Worm (Caenorhabditis elegans) whole organism, L4 larva: ENCODE results near the gene F46F5.15.

ENCODE experiments used
- F10B5.3 ChIP-seq: sonication (generic microtip); optimal IDR thresholded peaks from 2 replicates; lab custom pipeline; 2016; ENCODE audit warnings: mild to moderate bottlenecking, missing genetic modification characterization, missing compliant biosample characterization
- F37D6.2 ChIP-seq: sonication (generic microtip); optimal IDR thresholded peaks from 2 replicates; lab custom pipeline; 2016; ENCODE audit warnings: mild to moderate bottlenecking, missing genetic modification characterization, missing compliant biosample characterization
- R02D3.7 ChIP-seq: fragments of 150-350 bp; sonication (generic microtip); optimal IDR thresholded peaks from 3 replicates; lab custom pipeline; 2014; ENCODE audit warnings: missing biosample characterization, missing genetic modification characterization
- T26A8.4 ChIP-seq: fragments of 200-800 bp; sonication (Bioruptor generic); IDR thresholded peaks from 2 replicates; pipeline ENCODE4 v1.3.6; 2022; ENCODE audit warnings: missing genetic modification characterization, missing compliant biosample characterization
- ZK337.2 ChIP-seq: fragments of 200-800 bp; sonication (Bioruptor generic); IDR thresholded peaks from 2 replicates; pipeline ENCODE4 v1.3.6; 2022; ENCODE audit warnings: missing genetic modification reagents, missing genetic modification characterization, missing compliant biosample characterization
- ZK546.5 ChIP-seq, 2 experiments: sonication (generic microtip); optimal IDR thresholded peaks; 2 replicates each; lab custom pipeline; 2017; ENCODE audit warnings: missing biosample characterization in 2 of 2, missing genetic modification characterization in 2 of 2
- attf-4 ChIP-seq: sonication (generic microtip); optimal IDR thresholded peaks from 3 replicates; lab custom pipeline; 2017; ENCODE audit warnings: missing biosample characterization, missing genetic modification characterization
- ceh-28 ChIP-seq: fragments of 150-350 bp; optimal IDR thresholded peaks from 2 replicates; lab custom pipeline; 2014; ENCODE audit warnings: missing biosample characterization, missing genetic modification reagents, missing genetic modification characterization
- ceh-62 ChIP-seq: sonication (generic microtip); optimal IDR thresholded peaks from 2 replicates; lab custom pipeline; 2017; ENCODE audit warnings: missing biosample characterization, missing genetic modification characterization
- ctbp-1 ChIP-seq: fragments of 200-800 bp; sonication (Bioruptor generic); IDR thresholded peaks from 2 replicates; pipeline ENCODE4 v1.3.6; 2022; ENCODE audit warnings: missing genetic modification reagents, missing genetic modification characterization, missing compliant biosample characterization
- daf-12 ChIP-seq: fragments of 150-350 bp; optimal IDR thresholded peaks from 2 replicates; lab custom pipeline; 2014; ENCODE audit warnings: missing biosample characterization, missing genetic modification reagents, missing genetic modification characterization
- dmd-8 ChIP-seq: fragments of 200-800 bp; sonication (Bioruptor generic); IDR thresholded peaks from 2 replicates; pipeline ENCODE4 v1.3.6; 2022; ENCODE audit warnings: missing genetic modification characterization, missing compliant biosample characterization
- dpl-1 ChIP-seq: fragments of 150-350 bp; optimal IDR thresholded peaks from 2 replicates; lab custom pipeline; 2014; ENCODE audit warnings: missing biosample characterization, missing genetic modification reagents, missing genetic modification characterization
- duxl-1 ChIP-seq: sonication (generic microtip); optimal IDR thresholded peaks from 2 replicates; lab custom pipeline; 2016; ENCODE audit warnings: mild to moderate bottlenecking, missing genetic modification characterization, moderate library complexity, missing compliant biosample characterization; ENCODE audit not compliant: poor library complexity
- egl-27 ChIP-seq: sonication (generic microtip); optimal IDR thresholded peaks from 3 replicates; lab custom pipeline; 2017; ENCODE audit warnings: missing biosample characterization, missing genetic modification reagents, missing genetic modification characterization
- fkh-10 ChIP-seq: fragments of 150-350 bp; optimal IDR thresholded peaks from 2 replicates; lab custom pipeline; 2014; ENCODE audit warnings: missing biosample characterization, missing genetic modification reagents, missing genetic modification characterization
- gei-8 ChIP-seq: fragments of 200-800 bp; sonication (Bioruptor generic); optimal IDR thresholded peaks from 2 replicates; lab custom pipeline; 2018; ENCODE audit warnings: mild to moderate bottlenecking, missing genetic modification characterization, missing compliant biosample characterization
- hlh-30 ChIP-seq: sonication (generic microtip); optimal IDR thresholded peaks from 2 replicates; lab custom pipeline; 2017; ENCODE audit warnings: antibody characterized with exemption, mild to moderate bottlenecking, missing genetic modification characterization, missing compliant biosample characterization; ENCODE audit not compliant: insufficient read depth
- jun-1 ChIP-seq: fragments of 150-350 bp; optimal IDR thresholded peaks from 2 replicates; lab custom pipeline; 2014; ENCODE audit warnings: missing biosample characterization, missing genetic modification reagents, missing genetic modification characterization
- lim-7 ChIP-seq: fragments of 200-800 bp; sonication (Bioruptor generic); IDR thresholded peaks from 2 replicates; pipeline ENCODE4 v1.3.6; 2022; ENCODE audit warnings: missing genetic modification characterization, missing compliant biosample characterization
- lin-1 ChIP-seq: fragments of 200-800 bp; sonication (Bioruptor generic); IDR thresholded peaks from 2 replicates; pipeline ENCODE4 v1.3.6; 2022; ENCODE audit warnings: missing genetic modification reagents, missing genetic modification characterization, missing compliant biosample characterization
- lin-13 ChIP-seq: fragments of 150-350 bp; optimal IDR thresholded peaks from 2 replicates; lab custom pipeline; 2014; ENCODE audit warnings: missing biosample characterization, missing genetic modification reagents, missing genetic modification characterization
- lin-15B ChIP-seq: fragments of 150-350 bp; sonication (generic microtip); optimal IDR thresholded peaks from 3 replicates; lab custom pipeline; 2014; ENCODE audit warnings: missing biosample characterization, missing genetic modification characterization
- lin-29 ChIP-seq: fragments of 200-800 bp; sonication (Bioruptor generic); IDR thresholded peaks from 2 replicates; pipeline ENCODE4 v1.3.6; 2022; ENCODE audit warnings: missing genetic modification reagents, missing genetic modification characterization, missing compliant biosample characterization
- lin-39 ChIP-seq: fragments of 150-350 bp; optimal IDR thresholded peaks from 2 replicates; lab custom pipeline; 2014; ENCODE audit warnings: missing biosample characterization, missing genetic modification reagents, missing genetic modification characterization
- lir-3 ChIP-seq: sonication (generic microtip); optimal IDR thresholded peaks from 2 replicates; lab custom pipeline; 2016; ENCODE audit warnings: mild to moderate bottlenecking, missing genetic modification characterization, missing compliant biosample characterization
- madf-9 ChIP-seq: fragments of 200-800 bp; sonication (Bioruptor generic); conservative IDR thresholded peaks from 2 replicates; pipeline ENCODE4 v1.3.6; 2022; ENCODE audit warnings: missing genetic modification reagents, missing genetic modification characterization, missing compliant biosample characterization
- mdl-1 ChIP-seq, 2 experiments: fragments of 150-350 bp in 1 of 2; sonication (generic microtip) in 1 of 2; optimal IDR thresholded peaks; 2 replicates each; lab custom pipeline; 2014 to 2017; ENCODE audit warnings: missing biosample characterization in 2 of 2, missing genetic modification characterization in 2 of 2
- mdt-29 ChIP-seq: fragments of 200-800 bp; sonication (Bioruptor generic); IDR thresholded peaks from 2 replicates; pipeline ENCODE4 v1.3.6; 2022; ENCODE audit warnings: missing genetic modification reagents, missing genetic modification characterization, missing compliant biosample characterization
- mes-2 ChIP-seq: sonication (generic microtip); optimal IDR thresholded peaks from 2 replicates; lab custom pipeline; 2016; ENCODE audit warnings: missing genotype, mild to moderate bottlenecking, missing genetic modification characterization, missing compliant biosample characterization; ENCODE audit not compliant: poor library complexity, severe bottlenecking
- mxl-2 ChIP-seq: fragments of 200-800 bp; sonication (Bioruptor generic); conservative IDR thresholded peaks from 2 replicates; pipeline ENCODE4 v1.3.6; 2022; ENCODE audit warnings: missing genetic modification reagents, missing genetic modification characterization, missing compliant biosample characterization
- nhr-102 ChIP-seq: sonication (generic microtip); optimal IDR thresholded peaks from 2 replicates; lab custom pipeline; 2016; ENCODE audit warnings: mild to moderate bottlenecking, missing genetic modification characterization, moderate library complexity, missing compliant biosample characterization
- nhr-237 ChIP-seq: sonication (generic microtip); optimal IDR thresholded peaks from 2 replicates; lab custom pipeline; 2017; ENCODE audit warnings: missing biosample characterization, missing genetic modification characterization
- nhr-41 ChIP-seq: fragments of 200-800 bp; sonication (Bioruptor generic); IDR thresholded peaks from 2 replicates; pipeline ENCODE4 v1.3.6; 2022; ENCODE audit warnings: missing genetic modification reagents, missing genetic modification characterization, missing compliant biosample characterization
- nhr-42 ChIP-seq: fragments of 200-800 bp; sonication (Bioruptor generic); IDR thresholded peaks from 2 replicates; pipeline ENCODE4 v1.3.6; 2022; ENCODE audit warnings: missing genetic modification characterization, missing compliant biosample characterization
- nhr-48 ChIP-seq: sonication (generic microtip); optimal IDR thresholded peaks from 2 replicates; lab custom pipeline; 2016; ENCODE audit warnings: mild to moderate bottlenecking, missing genetic modification characterization, missing compliant biosample characterization
- nhr-6 ChIP-seq: fragments of 150-350 bp; optimal IDR thresholded peaks from 2 replicates; lab custom pipeline; 2014; ENCODE audit warnings: missing biosample characterization, missing genetic modification characterization
- nhr-77 ChIP-seq: fragments of 150-350 bp; optimal IDR thresholded peaks from 2 replicates; lab custom pipeline; 2014; ENCODE audit warnings: missing biosample characterization, missing genetic modification characterization
- pha-4 ChIP-seq, 2 experiments: fragments of 150-350 bp in 1 of 2; fragments of 200-800 bp in 1 of 2; sonication (Bioruptor generic) in 1 of 2; IDR thresholded peaks in 1 of 2; optimal IDR thresholded peaks in 1 of 2; 2 replicates each; pipeline versions ENCODE4 v1.3.6 to Lab custom; 2014 to 2022; ENCODE audit warnings: missing genetic modification characterization in 2 of 2, missing genetic modification reagents in 2 of 2, missing biosample characterization in 1 of 2, missing compliant biosample characterization in 1 of 2
- skn-1 ChIP-seq: fragments of 150-350 bp; optimal IDR thresholded peaks from 2 replicates; lab custom pipeline; 2014; ENCODE audit warnings: missing biosample characterization, missing genetic modification characterization
- unc-130 ChIP-seq: sonication (generic microtip); optimal IDR thresholded peaks from 2 replicates; lab custom pipeline; 2016; ENCODE audit warnings: missing genetic modification reagents, missing genetic modification characterization, missing compliant biosample characterization
- unc-39 ChIP-seq: sonication (generic microtip); optimal IDR thresholded peaks from 2 replicates; lab custom pipeline; 2017; ENCODE audit warnings: missing biosample characterization, missing genetic modification characterization
- vab-7 ChIP-seq: fragments of 200-800 bp; sonication (Bioruptor generic); IDR thresholded peaks from 2 replicates; pipeline ENCODE4 v1.3.6; 2022; ENCODE audit warnings: missing genetic modification reagents, missing genetic modification characterization, missing compliant biosample characterization
- zfp-3 ChIP-seq: fragments of 200-800 bp; sonication (Bioruptor generic); conservative IDR thresholded peaks from 2 replicates; pipeline ENCODE4 v1.3.6; 2022; ENCODE audit warnings: missing genetic modification reagents, missing genetic modification characterization, missing compliant biosample characterization
- ztf-11 ChIP-seq: fragments of 150-350 bp; optimal IDR thresholded peaks from 2 replicates; lab custom pipeline; 2014; ENCODE audit warnings: missing biosample characterization, missing genetic modification characterization

Gene F46F5.15

ce11 chrII:808457-808856 is 20.2 kb downstream of the F46F5.15 start, which contains the start of gene F46F5.11:
F46F5.11 (plus strand) TSS chrII:808757.
- TF ChIP-seq F10B5.3 (tag; lab: Kevin White, UChicago) (no peak), mdl-1 (tag; optimal IDR thresholded peaks at IDR 0.05; lab: Kevin White, UChicago) (no peak), ztf-11 (tag; lab: Kevin White, UChicago) (no peak), ctbp-1 (GFP tag; lab: Robert Waterston, UW) (no peak), nhr-77 (tag; lab: Kevin White, UChicago) (no peak), nhr-48 (tag; lab: Kevin White, UChicago) (no peak), ceh-28 (no peak), ZK337.2 (GFP tag; lab: Robert Waterston, UW) (no peak), lim-7 (no peak), jun-1 (tag; lab: Kevin White, UChicago) (no peak), lin-29 (GFP tag; lab: Robert Waterston, UW) (no peak), lin-15B (no peak), skn-1 (tag; lab: Kevin White, UChicago) (no peak), hlh-30 (tag; lab: Kevin White, UChicago) (no peak), R02D3.7 (tag; lab: Kevin White, UChicago) (no peak), lin-39 (tag; lab: Kevin White, UChicago) (no peak), madf-9 (GFP tag; lab: Robert Waterston, UW) (no peak)

- TF ChIP-seq F10B5.3 (tag; lab: Kevin White, UChicago) (no peak), gei-8 (GFP tag; lab: Kevin White, UChicago) (no peak), nhr-42 (GFP tag; lab: Robert Waterston, UW) (no peak)
These were observed 24.7 kb downstream of the F46F5.15 start, which contains the start of gene F46F5.5 for ce11 chrII:812917-813316. F46F5.5 (minus strand) TSS chrII:813017.

- TF ChIP-seq zfp-3 (GFP tag; lab: Robert Waterston, UW) (no peak), lin-13 (no peak), F37D6.2 (tag; lab: Kevin White, UChicago) (no peak), nhr-41 (GFP tag; lab: Robert Waterston, UW) (no peak), mes-2 (tag; lab: Kevin White, UChicago) (no peak), ZK546.5 (tag; optimal IDR thresholded peaks at IDR 0.05; lab: Kevin White, UChicago) (no peak), daf-12 (tag; lab: Kevin White, UChicago) (no peak), mdt-29 (GFP tag; lab: Robert Waterston, UW) (no peak), unc-39 (tag; lab: Kevin White, UChicago) (no peak), lir-3 (tag; lab: Kevin White, UChicago) (no peak), nhr-102 (tag; lab: Kevin White, UChicago) (no peak), egl-27 (tag; lab: Kevin White, UChicago) (no peak), mxl-2 (GFP tag; lab: Robert Waterston, UW) (no peak), nhr-6 (no peak), nhr-48 (tag; lab: Kevin White, UChicago) (no peak), lin-1 (GFP tag; lab: Robert Waterston, UW) (no peak), lin-29 (GFP tag; lab: Robert Waterston, UW) (no peak), ceh-62 (no peak), vab-7 (GFP tag; lab: Robert Waterston, UW) (no peak)
These were observed 26.5 kb downstream of the F46F5.15 start, which contains the start of gene msrp-3 for ce11 chrII:814737-815136. msrp-3 (minus strand) TSS chrII:814837.

ce11 chrII:820519-820918 is 32.3 kb downstream of the F46F5.15 start, which contains the start of gene F46F5.7:
F46F5.7 (minus strand) TSS chrII:820619.
- TF ChIP-seq T26A8.4 (GFP tag; lab: Robert Waterston, UW) (no peak), mes-2 (tag; lab: Kevin White, UChicago) (no peak), lin-1 (GFP tag; lab: Robert Waterston, UW) (no peak), dpl-1 (GFP tag; lab: Kevin White, UChicago) (no peak), attf-4 (tag; lab: Kevin White, UChicago) (no peak), fkh-10 (no peak), unc-130 (GFP tag; lab: Kevin White, UChicago) (no peak), dmd-8 (GFP tag; lab: Robert Waterston, UW) (no peak), duxl-1 (tag; lab: Kevin White, UChicago) (no peak), nhr-6 (no peak), pha-4 (GFP tag; IDR thresholded peaks at IDR 0.05; lab: Robert Waterston, UW) (no peak), pha-4 (tag; optimal IDR thresholded peaks at IDR 0.05; lab: Kevin White, UChicago) (no peak), nhr-237 (tag; lab: Kevin White, UChicago) (no peak)
- TF ChIP-seq, all 104 proteins: peak for 0
